Worm (Caenorhabditis elegans) whole organism, mixed stage, embryonic: ENCODE results near the gene M03A1.8.

Source experiments
- M03D4.4 ChIP-seq: sonication (generic microtip); optimal IDR thresholded peaks from 2 replicates; lab custom pipeline; 2017; ENCODE audit warnings: mild to moderate bottlenecking, missing genetic modification characterization, missing compliant biosample characterization
- blmp-1 ChIP-seq: fragments of 150-350 bp; optimal IDR thresholded peaks from 2 replicates; lab custom pipeline; 2014; ENCODE audit warnings: missing biosample characterization, missing genetic modification characterization
- ceh-39 ChIP-seq: fragments of 150-350 bp; optimal IDR thresholded peaks from 2 replicates; lab custom pipeline; 2014; ENCODE audit warnings: missing biosample characterization, missing genetic modification characterization
- ceh-43 ChIP-seq: fragments of 200-800 bp; sonication (Bioruptor generic); optimal IDR thresholded peaks from 2 replicates; lab custom pipeline; 2018; ENCODE audit warnings: mild to moderate bottlenecking, missing genetic modification characterization, moderate library complexity, missing compliant biosample characterization
- ceh-83 ChIP-seq: fragments of 200-800 bp; sonication (Bioruptor generic); optimal IDR thresholded peaks from 2 replicates; lab custom pipeline; 2018; ENCODE audit warnings: mild to moderate bottlenecking, missing genetic modification characterization, missing compliant biosample characterization
- ces-1 ChIP-seq: fragments of 150-350 bp; optimal IDR thresholded peaks from 2 replicates; lab custom pipeline; 2014; ENCODE audit warnings: missing biosample characterization, missing genetic modification reagents, missing genetic modification characterization
- cnd-1 ChIP-seq: fragments of 200-800 bp; sonication (Bioruptor generic); optimal IDR thresholded peaks from 2 replicates; lab custom pipeline; 2018; ENCODE audit warnings: mild to moderate bottlenecking, missing genetic modification characterization, missing compliant biosample characterization
- flh-1 ChIP-seq: fragments of 200-800 bp; sonication (Bioruptor generic); optimal IDR thresholded peaks from 2 replicates; lab custom pipeline; 2018; ENCODE audit warnings: mild to moderate bottlenecking, missing genetic modification characterization, moderate library complexity, missing compliant biosample characterization
- ham-2 ChIP-seq: fragments of 200-800 bp; sonication (Bioruptor generic); optimal IDR thresholded peaks from 2 replicates; lab custom pipeline; 2018; ENCODE audit warnings: mild to moderate bottlenecking, missing genetic modification characterization, missing compliant biosample characterization
- hlh-1 ChIP-seq: fragments of 150-350 bp; optimal IDR thresholded peaks from 2 replicates; lab custom pipeline; 2014; ENCODE audit warnings: missing biosample characterization, missing genetic modification reagents, missing genetic modification characterization
- lin-13 ChIP-seq: fragments of 150-350 bp; optimal IDR thresholded peaks from 2 replicates; lab custom pipeline; 2014; ENCODE audit warnings: missing biosample characterization, missing genetic modification characterization
- lin-32 ChIP-seq: fragments of 200-800 bp; sonication (Bioruptor generic); optimal IDR thresholded peaks from 2 replicates; lab custom pipeline; 2018; ENCODE audit warnings: mild to moderate bottlenecking, missing genetic modification characterization, missing compliant biosample characterization
- lsy-2 ChIP-seq: fragments of 150-350 bp; optimal IDR thresholded peaks from 2 replicates; lab custom pipeline; 2014; ENCODE audit warnings: missing biosample characterization, missing genetic modification characterization
- mab-5 ChIP-seq: fragments of 150-350 bp; optimal IDR thresholded peaks from 2 replicates; lab custom pipeline; 2014; ENCODE audit warnings: missing biosample characterization, missing genetic modification characterization
- mep-1 ChIP-seq: fragments of 150-350 bp; optimal IDR thresholded peaks from 2 replicates; lab custom pipeline; 2017; ENCODE audit warnings: missing biosample characterization, missing genetic modification reagents, missing genetic modification characterization, inconsistent platforms
- mls-2 ChIP-seq: sonication (generic microtip); optimal IDR thresholded peaks from 2 replicates; lab custom pipeline; 2016; ENCODE audit warnings: mild to moderate bottlenecking, missing genetic modification characterization, moderate library complexity, missing compliant biosample characterization
- nhr-12 ChIP-seq: fragments of 150-350 bp; optimal IDR thresholded peaks from 2 replicates; lab custom pipeline; 2014; ENCODE audit warnings: missing biosample characterization, missing genetic modification characterization
- nhr-2 ChIP-seq: fragments of 150-350 bp; optimal IDR thresholded peaks from 2 replicates; lab custom pipeline; 2014; ENCODE audit warnings: missing biosample characterization, missing genetic modification characterization
- nhr-28 ChIP-seq: fragments of 150-350 bp; optimal IDR thresholded peaks from 2 replicates; lab custom pipeline; 2014; ENCODE audit warnings: missing biosample characterization, missing genetic modification characterization
- nhr-76 ChIP-seq: sonication (generic microtip); optimal IDR thresholded peaks from 2 replicates; lab custom pipeline; 2017; ENCODE audit warnings: missing biosample characterization, missing genetic modification characterization
- pha-4 ChIP-seq: fragments of 150-350 bp; optimal IDR thresholded peaks from 2 replicates; lab custom pipeline; 2018; ENCODE audit warnings: missing biosample characterization, missing genetic modification reagents, missing genetic modification characterization
- sem-2 ChIP-seq: fragments of 200-800 bp; sonication (Bioruptor generic); optimal IDR thresholded peaks from 2 replicates; lab custom pipeline; 2018; ENCODE audit warnings: mild to moderate bottlenecking, missing genetic modification characterization, missing compliant biosample characterization
- snpc-4 ChIP-seq: fragments of 150-350 bp; optimal IDR thresholded peaks from 2 replicates; lab custom pipeline; 2014; ENCODE audit warnings: missing biosample characterization, missing genetic modification characterization
- sptf-1 ChIP-seq: sonication (generic microtip); optimal IDR thresholded peaks from 2 replicates; lab custom pipeline; 2017; ENCODE audit warnings: mild to moderate bottlenecking, missing genetic modification characterization, moderate library complexity, missing compliant biosample characterization
- tbx-8 ChIP-seq: fragments of 200-800 bp; sonication (Bioruptor generic); optimal IDR thresholded peaks from 2 replicates; lab custom pipeline; 2018; ENCODE audit warnings: mild to moderate bottlenecking, missing genetic modification characterization, moderate library complexity, missing compliant biosample characterization
- unc-120 ChIP-seq: sonication (generic microtip); optimal IDR thresholded peaks from 2 replicates; lab custom pipeline; 2017; ENCODE audit warnings: missing genetic modification characterization, missing compliant biosample characterization; ENCODE audit not compliant: poor library complexity, severe bottlenecking
- unc-39 ChIP-seq: fragments of 150-350 bp; optimal IDR thresholded peaks from 2 replicates; lab custom pipeline; 2014; ENCODE audit warnings: missing biosample characterization, missing genetic modification characterization
- unc-62 ChIP-seq: fragments of 150-350 bp; optimal IDR thresholded peaks from 2 replicates; lab custom pipeline; 2014; ENCODE audit warnings: missing biosample characterization, missing genetic modification reagents, missing genetic modification characterization
- zip-8 ChIP-seq: fragments of 150-350 bp; optimal IDR thresholded peaks from 2 replicates; lab custom pipeline; 2014; ENCODE audit warnings: missing biosample characterization, missing genetic modification characterization
- ztf-11 ChIP-seq: fragments of 150-350 bp; optimal IDR thresholded peaks from 2 replicates; lab custom pipeline; 2014; ENCODE audit warnings: missing biosample characterization, missing genetic modification characterization

M03A1.8 gene

ce11 chrII:4572579-4572978, 12.4 kb downstream of the M03A1.8 start:
- TF ChIP-seq mls-2 (tag; lab: Kevin White, UChicago) (no peak), cnd-1 (tag; lab: Kevin White, UChicago) (no peak), blmp-1 (tag; lab: Kevin White, UChicago) (no peak), mab-5 (tag; lab: Kevin White, UChicago) (no peak), lin-13 (no peak), hlh-1 (tag; lab: Kevin White, UChicago) (peak; percentile 92), unc-120 (peak; percentile 4), ztf-11 (tag; lab: Kevin White, UChicago) (no peak)

ce11 chrII:4573084-4573483, 12.9 kb downstream of the M03A1.8 start:
- TF ChIP-seq mep-1 (tag; lab: Kevin White, UChicago): no peak
- no peak for TF ChIP-seq lin-13
- no peak for TF ChIP-seq M03D4.4 (tag; lab: Kevin White, UChicago)
- no peak for TF ChIP-seq ham-2
- no peak for TF ChIP-seq mls-2 (tag; lab: Kevin White, UChicago)
- TF ChIP-seq ceh-39: no peak
- TF ChIP-seq lsy-2 (tag; lab: Kevin White, UChicago): no peak
- TF ChIP-seq hlh-1 (tag; lab: Kevin White, UChicago): no peak
- no peak for TF ChIP-seq sptf-1 (tag; lab: Kevin White, UChicago)
- no peak for TF ChIP-seq sem-2
- TF ChIP-seq flh-1 (GFP tag; lab: Kevin White, UChicago): no peak
- TF ChIP-seq snpc-4 (tag; lab: Kevin White, UChicago): no peak
- TF ChIP-seq nhr-2 (tag; lab: Kevin White, UChicago): no peak
- no peak for TF ChIP-seq unc-39 (tag; lab: Kevin White, UChicago)
- TF ChIP-seq ceh-43 (GFP tag; lab: Kevin White, UChicago): no peak
- no peak for TF ChIP-seq blmp-1 (tag; lab: Kevin White, UChicago)
- TF ChIP-seq ztf-11 (tag; lab: Kevin White, UChicago): no peak

ce11 chrII:4574658-4575057, 14.5 kb downstream of the M03A1.8 start:
- TF ChIP-seq unc-62 (GFP tag; lab: Kevin White, UChicago): no peak
- TF ChIP-seq unc-120: no peak
- TF ChIP-seq ces-1: peak; percentile 98

ce11 chrII:4575579-4575978, 15.4 kb downstream of the M03A1.8 start:
- TF ChIP-seq sptf-1 (tag; lab: Kevin White, UChicago) (peak; percentile 49), ceh-43 (GFP tag; lab: Kevin White, UChicago) (no peak), nhr-76 (tag; lab: Kevin White, UChicago) (no peak), ces-1 (no peak), mls-2 (tag; lab: Kevin White, UChicago) (no peak), tbx-8 (no peak), cnd-1 (tag; lab: Kevin White, UChicago) (no peak)

ce11 chrII:4577391-4577790, 17.3 kb downstream of the M03A1.8 start:
- TF ChIP-seq cnd-1 (tag; lab: Kevin White, UChicago): peak; percentile 61
- peak; percentile 92 for TF ChIP-seq zip-8
- peak; percentile 99 for TF ChIP-seq nhr-2 (tag; lab: Kevin White, UChicago)
- TF ChIP-seq unc-62 (GFP tag; lab: Kevin White, UChicago): peak; percentile 52
- peak; percentile 46 for TF ChIP-seq lin-32 (GFP tag; lab: Kevin White, UChicago)
- no peak for TF ChIP-seq ces-1
- no peak for TF ChIP-seq tbx-8

- TF ChIP-seq ztf-11 (tag; lab: Kevin White, UChicago) (peak; percentile 8), sptf-1 (tag; lab: Kevin White, UChicago) (peak; percentile 60), lin-13 (no peak), ces-1 (peak; percentile 85), nhr-28 (tag; lab: Kevin White, UChicago) (no peak), unc-62 (GFP tag; lab: Kevin White, UChicago) (peak; percentile 65)
These were observed 19.2 kb downstream of the M03A1.8 start for ce11 chrII:4579375-4579774.

ce11 chrII:4579920-4580474, 19.9 kb downstream of the M03A1.8 start:
- no peak for TF ChIP-seq mls-2 (tag; lab: Kevin White, UChicago)
- no peak for TF ChIP-seq nhr-12
- TF ChIP-seq zip-8: peak; percentile 73
- TF ChIP-seq flh-1 (GFP tag; lab: Kevin White, UChicago): no peak
- no peak for TF ChIP-seq lin-32 (GFP tag; lab: Kevin White, UChicago)
- TF ChIP-seq ceh-43 (GFP tag; lab: Kevin White, UChicago): no peak
- TF ChIP-seq nhr-2 (tag; lab: Kevin White, UChicago): peak; percentile 93
- no peak for TF ChIP-seq nhr-76 (tag; lab: Kevin White, UChicago)
- TF ChIP-seq pha-4: no peak
- no peak for TF ChIP-seq ceh-83 (GFP tag; lab: Kevin White, UChicago)
- TF ChIP-seq cnd-1 (tag; lab: Kevin White, UChicago): peak; percentile 9
- TF ChIP-seq unc-62 (GFP tag; lab: Kevin White, UChicago): peak; percentile 8
- TF ChIP-seq unc-39 (tag; lab: Kevin White, UChicago): no peak
- TF ChIP-seq unc-120: no peak
- no peak for TF ChIP-seq M03D4.4 (tag; lab: Kevin White, UChicago)
- no peak for TF ChIP-seq mep-1 (tag; lab: Kevin White, UChicago)
- TF ChIP-seq nhr-28 (tag; lab: Kevin White, UChicago): no peak
- no peak for TF ChIP-seq sptf-1 (tag; lab: Kevin White, UChicago)
- TF ChIP-seq hlh-1 (tag; lab: Kevin White, UChicago): peak; percentile 77
- TF ChIP-seq tbx-8: no peak
